Worm (Caenorhabditis elegans) whole organism, L4 larva: ENCODE data around the gene K07F5.6.

Experiments
- F37D6.2 ChIP-seq: sonication (generic microtip); optimal IDR thresholded peaks from 2 replicates; lab custom pipeline; 2016; ENCODE audit warnings: mild to moderate bottlenecking, missing genetic modification characterization, missing compliant biosample characterization
- dpl-1 ChIP-seq: fragments of 150-350 bp; optimal IDR thresholded peaks from 2 replicates; lab custom pipeline; 2014; ENCODE audit warnings: missing biosample characterization, missing genetic modification reagents, missing genetic modification characterization
- egl-27 ChIP-seq: sonication (generic microtip); optimal IDR thresholded peaks from 3 replicates; lab custom pipeline; 2017; ENCODE audit warnings: missing biosample characterization, missing genetic modification reagents, missing genetic modification characterization
- fkh-10 ChIP-seq: fragments of 150-350 bp; optimal IDR thresholded peaks from 2 replicates; lab custom pipeline; 2014; ENCODE audit warnings: missing biosample characterization, missing genetic modification reagents, missing genetic modification characterization
- lin-13 ChIP-seq: fragments of 150-350 bp; optimal IDR thresholded peaks from 2 replicates; lab custom pipeline; 2014; ENCODE audit warnings: missing biosample characterization, missing genetic modification reagents, missing genetic modification characterization
- lir-3 ChIP-seq: sonication (generic microtip); optimal IDR thresholded peaks from 2 replicates; lab custom pipeline; 2016; ENCODE audit warnings: mild to moderate bottlenecking, missing genetic modification characterization, missing compliant biosample characterization
- nhr-111 ChIP-seq: fragments of 200-800 bp; sonication (Bioruptor generic); optimal IDR thresholded peaks from 2 replicates; lab custom pipeline; 2018; ENCODE audit warnings: mild to moderate bottlenecking, missing genetic modification characterization, missing compliant biosample characterization

DNA sequence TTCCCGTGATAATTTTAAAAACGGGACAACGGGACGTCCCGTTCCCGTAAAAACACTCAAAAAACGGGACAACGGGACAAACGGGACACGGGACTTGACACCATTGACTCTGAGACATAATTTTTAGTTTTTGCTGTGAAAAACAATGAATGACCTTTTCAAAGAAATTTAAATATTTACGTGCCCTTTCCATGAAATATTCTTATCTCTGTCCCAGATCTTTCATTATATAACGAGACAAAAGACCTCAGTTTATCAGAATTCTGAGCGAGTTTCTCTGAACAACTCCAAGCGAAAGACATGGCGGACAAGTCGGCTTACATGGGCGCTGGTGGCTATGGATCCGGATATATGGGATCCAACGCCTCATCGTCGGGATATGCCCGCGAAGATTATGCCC lies 2.7 kb downstream of the K07F5.6 start, which contains the start of gene nspd-2:
- TF ChIP-seq lin-13 (GFP tag; lab: Kevin White, UChicago) = no peak
- TF ChIP-seq egl-27 (tag; lab: Kevin White, UChicago) = no peak
- no peak for TF ChIP-seq nhr-111 (GFP tag; lab: Kevin White, UChicago)
- TF ChIP-seq lir-3 = no peak
- no peak for TF ChIP-seq dpl-1 (GFP tag; lab: Kevin White, UChicago)
- no peak for TF ChIP-seq fkh-10 (GFP tag; lab: Kevin White, UChicago)
- no peak for TF ChIP-seq F37D6.2
